Worm (Caenorhabditis elegans) whole organism, L4 larva: ENCODE results near the gene srxa-8.

Experiments
- ceh-28 ChIP-seq: fragments of 150-350 bp; optimal IDR thresholded peaks from 2 replicates; lab custom pipeline; 2014; ENCODE audit warnings: missing biosample characterization, missing genetic modification reagents, missing genetic modification characterization
- fkh-10 ChIP-seq: fragments of 150-350 bp; optimal IDR thresholded peaks from 2 replicates; lab custom pipeline; 2014; ENCODE audit warnings: missing biosample characterization, missing genetic modification reagents, missing genetic modification characterization
- lin-39 ChIP-seq: fragments of 150-350 bp; optimal IDR thresholded peaks from 2 replicates; lab custom pipeline; 2014; ENCODE audit warnings: missing biosample characterization, missing genetic modification reagents, missing genetic modification characterization
- nhr-11 ChIP-seq: fragments of 150-350 bp; optimal IDR thresholded peaks from 2 replicates; lab custom pipeline; 2014; ENCODE audit warnings: missing biosample characterization, missing genetic modification characterization
- saeg-2 ChIP-seq: fragments of 200-800 bp; sonication (Bioruptor generic); IDR thresholded peaks from 2 replicates; pipeline ENCODE4 v1.3.6; 2022; ENCODE audit warnings: missing genetic modification reagents, missing genetic modification characterization, missing compliant biosample characterization

ce11 chrX:13283462-13283861 lies 25.2 kb downstream of the srxa-8 start:
- TF ChIP-seq lin-39 = no peak
- TF ChIP-seq fkh-10 (GFP tag; lab: Kevin White, UChicago) = no peak
- 0 out of 2 replicates have a peak, but pooled peaks have one; percentile 30 for TF ChIP-seq saeg-2 (GFP tag; lab: Robert Waterston, UW)
- no peak for TF ChIP-seq nhr-11
- no peak for TF ChIP-seq ceh-28 (tag; lab: Kevin White, UChicago)
